Fruit fly (Drosophila melanogaster) whole organism: ENCODE results near the gene IKKepsilon.

Source experiments
- CG8478 ChIP-seq: fragments of >200 bp; optimal IDR thresholded peaks from 2 replicates; lab custom pipeline; 2018; ENCODE audit warnings: inconsistent platforms
- Dll ChIP-seq: fragments of >200 bp; optimal IDR thresholded peaks from 2 replicates; lab custom pipeline; 2017
- pan ChIP-seq: fragments of >200 bp; optimal IDR thresholded peaks from 2 replicates; lab custom pipeline; 2017
- usp ChIP-seq: fragments of >200 bp; optimal IDR thresholded peaks from 2 replicates; lab custom pipeline; 2017; ENCODE audit warnings: missing biosample characterization, missing genetic modification characterization, mixed read lengths

DNA sequence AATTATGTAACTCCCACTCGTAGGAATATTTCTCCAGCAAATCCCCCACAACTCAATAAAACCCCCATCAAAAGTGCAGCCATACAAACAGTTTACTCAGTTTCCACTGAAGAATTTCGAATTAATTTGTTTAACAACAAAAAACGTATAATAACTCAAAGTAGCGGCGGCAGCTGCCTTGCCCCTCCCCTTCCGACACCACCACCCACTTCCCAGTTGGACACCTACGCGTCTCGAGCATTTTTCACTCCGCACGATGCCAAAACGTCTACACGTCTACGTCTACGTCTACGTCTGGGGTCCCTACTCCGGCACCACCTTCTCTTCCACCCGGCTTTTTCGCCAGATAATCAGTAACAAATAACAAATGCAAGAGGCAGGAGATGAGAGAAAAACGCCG, 4.6 kb upstream of the IKKepsilon start:
- TF ChIP-seq usp (GFP tag; lab: Kevin White, UChicago) (no peak), CG8478 (lab: Kevin White, UChicago) (no peak), Dll (no peak), pan (lab: Kevin White, UChicago) (no peak)
